Worm (Caenorhabditis elegans) whole organism, L2 larva: ENCODE measurements around the gene lron-15.

ENCODE experiments used
- C34F6.9 ChIP-seq: fragments of 150-350 bp; optimal IDR thresholded peaks from 2 replicates; lab custom pipeline; 2014; ENCODE audit warnings: missing biosample characterization, missing genetic modification characterization
- F13H6.1 ChIP-seq: sonication (generic microtip); optimal IDR thresholded peaks from 2 replicates; lab custom pipeline; 2016; ENCODE audit warnings: missing genetic modification characterization, missing compliant biosample characterization
- R02D3.7 ChIP-seq: fragments of 150-350 bp; optimal IDR thresholded peaks from 2 replicates; lab custom pipeline; 2014; ENCODE audit warnings: missing biosample characterization, missing genetic modification characterization
- Y55F3AM.14 ChIP-seq: fragments of 200-800 bp; sonication (Bioruptor generic); optimal IDR thresholded peaks from 2 replicates; lab custom pipeline; 2018; ENCODE audit warnings: mild to moderate bottlenecking, missing genetic modification characterization, missing compliant biosample characterization
- ZK546.5 ChIP-seq: sonication (generic microtip); optimal IDR thresholded peaks from 2 replicates; lab custom pipeline; 2017; ENCODE audit warnings: missing biosample characterization, missing genetic modification characterization
- aly-2 ChIP-seq: fragments of 150-350 bp; optimal IDR thresholded peaks from 2 replicates; lab custom pipeline; 2014; ENCODE audit warnings: missing biosample characterization, missing genetic modification characterization
- ama-1 ChIP-seq: fragments of 150-350 bp; optimal IDR thresholded peaks from 2 replicates; lab custom pipeline; 2018; ENCODE audit warnings: inconsistent platforms
- blmp-1 ChIP-seq: sonication (generic microtip); optimal IDR thresholded peaks from 2 replicates; lab custom pipeline; 2017; ENCODE audit warnings: missing genetic modification characterization, mild to moderate bottlenecking, missing compliant biosample characterization, antibody characterized with exemption, moderate library complexity; ENCODE audit not compliant: insufficient read depth
- ceh-16 ChIP-seq: fragments of 150-350 bp; optimal IDR thresholded peaks from 2 replicates; lab custom pipeline; 2014; ENCODE audit warnings: missing biosample characterization, missing genetic modification characterization
- ceh-82 ChIP-seq: fragments of 150-350 bp; optimal IDR thresholded peaks from 2 replicates; lab custom pipeline; 2014; ENCODE audit warnings: missing biosample characterization, missing genetic modification characterization
- crh-2 ChIP-seq: sonication (generic microtip); optimal IDR thresholded peaks from 2 replicates; lab custom pipeline; 2017; ENCODE audit warnings: missing biosample characterization, missing genetic modification characterization
- dmd-4 ChIP-seq: sonication (generic microtip); optimal IDR thresholded peaks from 2 replicates; lab custom pipeline; 2017; ENCODE audit warnings: missing biosample characterization, missing genetic modification characterization
- egl-27 ChIP-seq: sonication (generic microtip); optimal IDR thresholded peaks from 3 replicates; lab custom pipeline; 2017; ENCODE audit warnings: missing biosample characterization, missing genetic modification reagents, missing genetic modification characterization
- elt-3 ChIP-seq: sonication (generic microtip); optimal IDR thresholded peaks from 2 replicates; lab custom pipeline; 2017; ENCODE audit warnings: missing biosample characterization, missing genetic modification characterization
- fos-1 ChIP-seq: fragments of 150-350 bp; optimal IDR thresholded peaks from 2 replicates; lab custom pipeline; 2014; ENCODE audit warnings: missing biosample characterization, missing genetic modification characterization
- gmeb-1 ChIP-seq: fragments of 150-350 bp; optimal IDR thresholded peaks from 2 replicates; lab custom pipeline; 2014; ENCODE audit warnings: missing biosample characterization, missing genetic modification characterization
- lin-13 ChIP-seq: fragments of 150-350 bp; optimal IDR thresholded peaks from 2 replicates; lab custom pipeline; 2014; ENCODE audit warnings: missing biosample characterization, missing genetic modification reagents, missing genetic modification characterization
- lin-39 ChIP-seq: fragments of 150-350 bp; optimal IDR thresholded peaks from 2 replicates; lab custom pipeline; 2014; ENCODE audit warnings: missing biosample characterization, missing genetic modification reagents, missing genetic modification characterization
- lsy-2 ChIP-seq, 2 experiments: fragments of 150-350 bp in 1 of 2; sonication (generic microtip) in 1 of 2; optimal IDR thresholded peaks; 2 replicates each; lab custom pipeline; 2014 to 2017; ENCODE audit warnings: missing biosample characterization in 2 of 2, missing genetic modification characterization in 2 of 2
- mab-5 ChIP-seq: fragments of 150-350 bp; optimal IDR thresholded peaks from 2 replicates; lab custom pipeline; 2014; ENCODE audit warnings: missing biosample characterization, missing genetic modification characterization
- mbf-1 ChIP-seq: sonication (generic microtip); optimal IDR thresholded peaks from 2 replicates; lab custom pipeline; 2017; ENCODE audit warnings: missing biosample characterization, missing genetic modification characterization
- mdl-1 ChIP-seq, 2 experiments: fragments of 150-350 bp in 1 of 2; sonication (generic microtip) in 1 of 2; optimal IDR thresholded peaks; 2 replicates each; lab custom pipeline; 2017; ENCODE audit warnings: missing biosample characterization in 2 of 2, missing genetic modification characterization in 2 of 2
- nhr-11 ChIP-seq: fragments of 150-350 bp; optimal IDR thresholded peaks from 2 replicates; lab custom pipeline; 2014; ENCODE audit warnings: missing biosample characterization, missing genetic modification characterization
- nhr-129 ChIP-seq: fragments of 150-350 bp; optimal IDR thresholded peaks from 2 replicates; lab custom pipeline; 2014; ENCODE audit warnings: missing biosample characterization, missing genetic modification characterization
- nhr-21 ChIP-seq: fragments of 150-350 bp; optimal IDR thresholded peaks from 2 replicates; lab custom pipeline; 2014; ENCODE audit warnings: missing biosample characterization, missing genetic modification characterization
- nhr-23 ChIP-seq: fragments of 150-350 bp; optimal IDR thresholded peaks from 2 replicates; lab custom pipeline; 2014; ENCODE audit warnings: missing biosample characterization, missing genetic modification reagents, missing genetic modification characterization
- nhr-237 ChIP-seq: fragments of 150-350 bp; optimal IDR thresholded peaks from 2 replicates; lab custom pipeline; 2014; ENCODE audit warnings: missing biosample characterization, missing genetic modification characterization
- nhr-6 ChIP-seq: fragments of 150-350 bp; optimal IDR thresholded peaks from 2 replicates; lab custom pipeline; 2014; ENCODE audit warnings: missing biosample characterization, missing genetic modification characterization
- nhr-77 ChIP-seq: fragments of 150-350 bp; optimal IDR thresholded peaks from 2 replicates; lab custom pipeline; 2014; ENCODE audit warnings: missing biosample characterization, missing genetic modification characterization
- peb-1 ChIP-seq: fragments of 150-350 bp; optimal IDR thresholded peaks from 2 replicates; lab custom pipeline; 2014; ENCODE audit warnings: missing biosample characterization, missing genetic modification characterization
- sem-4 ChIP-seq: fragments of 150-350 bp; optimal IDR thresholded peaks from 2 replicates; lab custom pipeline; 2014; ENCODE audit warnings: missing biosample characterization, missing genetic modification reagents, missing genetic modification characterization
- skn-1 ChIP-seq: sonication (generic microtip); optimal IDR thresholded peaks from 2 replicates; lab custom pipeline; 2017; ENCODE audit warnings: missing biosample characterization, missing genetic modification characterization
- sma-3 ChIP-seq: sonication (generic microtip); optimal IDR thresholded peaks from 2 replicates; lab custom pipeline; 2016; ENCODE audit warnings: missing genetic modification reagents, missing genetic modification characterization, missing compliant biosample characterization
- sma-9 ChIP-seq, 2 experiments: fragments of 150-350 bp in 1 of 2; sonication (generic microtip) in 1 of 2; optimal IDR thresholded peaks; 2 replicates each; lab custom pipeline; 2014 to 2016; ENCODE audit warnings: missing genetic modification characterization in 2 of 2, mild to moderate bottlenecking in 1 of 2, missing biosample characterization in 1 of 2, missing compliant biosample characterization in 1 of 2, missing genetic modification reagents in 1 of 2, moderate library complexity in 1 of 2
- snpc-4 ChIP-seq: fragments of 150-350 bp; optimal IDR thresholded peaks from 2 replicates; lab custom pipeline; 2014; ENCODE audit warnings: missing biosample characterization, missing genetic modification characterization
- unc-39 ChIP-seq: fragments of 150-350 bp; optimal IDR thresholded peaks from 2 replicates; lab custom pipeline; 2014; ENCODE audit warnings: missing biosample characterization, missing genetic modification characterization
- unc-55 ChIP-seq: fragments of 150-350 bp; sonication (generic microtip); optimal IDR thresholded peaks from 3 replicates; lab custom pipeline; 2014; ENCODE audit warnings: missing biosample characterization, missing genetic modification reagents, missing genetic modification characterization
- unc-62 ChIP-seq: fragments of 150-350 bp; optimal IDR thresholded peaks from 2 replicates; lab custom pipeline; 2014; ENCODE audit warnings: missing biosample characterization, missing genetic modification reagents, missing genetic modification characterization
- zag-1 ChIP-seq: fragments of 150-350 bp; optimal IDR thresholded peaks from 2 replicates; lab custom pipeline; 2014; ENCODE audit warnings: missing biosample characterization, missing genetic modification characterization
- ztf-11 ChIP-seq: sonication (generic microtip); optimal IDR thresholded peaks from 2 replicates; lab custom pipeline; 2017; ENCODE audit warnings: missing biosample characterization, missing genetic modification characterization
- ztf-4 ChIP-seq: fragments of 150-350 bp; optimal IDR thresholded peaks from 2 replicates; lab custom pipeline; 2014; ENCODE audit warnings: missing biosample characterization, missing genetic modification characterization

Gene lron-15

ce11 chrII:6558887-6559286 is 14.2 kb upstream of the lron-15 start:
- no peak for TF ChIP-seq ztf-11 (tag; lab: Kevin White, UChicago)
- TF ChIP-seq unc-39 = no peak
- no peak for TF ChIP-seq nhr-23 (tag; lab: Kevin White, UChicago)
- TF ChIP-seq ceh-82 = no peak
- no peak for TF ChIP-seq unc-55 (GFP tag; lab: Kevin White, UChicago)
- no peak for TF ChIP-seq lsy-2 (tag; optimal IDR thresholded peaks at IDR 0.05; lab: Kevin White, UChicago)
- TF ChIP-seq blmp-1 (tag; lab: Kevin White, UChicago) = no peak
- TF ChIP-seq nhr-6 = no peak
- TF ChIP-seq fos-1 (tag; lab: Kevin White, UChicago) = no peak
- no peak for TF ChIP-seq dmd-4 (tag; lab: Kevin White, UChicago)
- no peak for TF ChIP-seq sma-3 (GFP tag; lab: Kevin White, UChicago)
- TF ChIP-seq aly-2 (tag; lab: Kevin White, UChicago) = no peak
- no peak for TF ChIP-seq elt-3 (tag; lab: Kevin White, UChicago)
- no peak for TF ChIP-seq mbf-1 (tag; lab: Kevin White, UChicago)
- no peak for TF ChIP-seq F13H6.1 (tag; lab: Kevin White, UChicago)

DNA sequence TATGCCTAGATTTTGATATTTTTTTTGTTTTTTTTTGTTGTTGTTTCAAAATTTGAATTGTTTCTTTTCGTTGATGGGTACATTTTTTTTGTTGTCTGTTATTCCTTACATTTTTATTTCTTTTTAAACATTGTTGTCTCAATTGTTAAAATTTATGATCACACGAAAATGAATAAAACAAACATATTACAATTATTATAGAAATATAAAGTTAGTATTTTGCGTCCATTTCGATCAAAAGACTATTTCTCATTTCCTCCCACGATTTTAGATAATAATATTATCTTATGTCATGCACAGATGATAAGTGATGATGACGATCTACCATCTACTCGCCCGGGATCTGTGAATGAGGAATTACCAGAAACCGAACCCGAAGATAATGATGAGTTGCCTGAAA is 10.0 kb upstream of the lron-15 start, which contains the start of gene wrn-1:
TSS of gene wrn-1 (plus strand) at position 301 of the 400 bp plus-strand sequence.
- TF ChIP-seq elt-3 (tag; lab: Kevin White, UChicago) (no peak), ceh-82 (no peak)

ce11 chrII:6535957-6536424 is 8.7 kb downstream of the lron-15 start, which contains the start of gene utp-20:
utp-20 (plus strand) TSS chrII:6536374.
- TF ChIP-seq lin-39 (tag; lab: Kevin White, UChicago) (no peak), snpc-4 (tag; lab: Kevin White, UChicago) (no peak), nhr-11 (no peak), lsy-2 (tag; optimal IDR thresholded peaks at IDR 0.05; lab: Kevin White, UChicago) (peak in 1 of 2 experiments; percentile 81), ceh-16 (no peak), sma-9 (GFP tag; optimal IDR thresholded peaks at IDR 0.05; lab: Kevin White, UChicago) (peak; percentile 30), sma-9 (tag; optimal IDR thresholded peaks at IDR 0.05; lab: Kevin White, UChicago) (no peak), ama-1 (lab: Kevin White, UChicago) (no peak), crh-2 (tag; lab: Kevin White, UChicago) (peak; percentile 44), C34F6.9 (tag; lab: Kevin White, UChicago) (peak; percentile 64), nhr-237 (no peak), zag-1 (no peak), blmp-1 (tag; lab: Kevin White, UChicago) (no peak), unc-55 (GFP tag; lab: Kevin White, UChicago) (peak; percentile 87), sma-3 (GFP tag; lab: Kevin White, UChicago) (peak; percentile 55), unc-39 (no peak), Y55F3AM.14 (no peak), elt-3 (tag; lab: Kevin White, UChicago) (no peak), R02D3.7 (no peak), ztf-11 (tag; lab: Kevin White, UChicago) (no peak), sem-4 (tag; lab: Kevin White, UChicago) (no peak), nhr-21 (tag; lab: Kevin White, UChicago) (no peak), gmeb-1 (tag; lab: Kevin White, UChicago) (peak; percentile 90), mab-5 (peak; percentile 13), nhr-77 (no peak), ZK546.5 (tag; lab: Kevin White, UChicago) (no peak), ztf-4 (tag; lab: Kevin White, UChicago) (no peak), lin-13 (peak; percentile 44), F13H6.1 (tag; lab: Kevin White, UChicago) (peak; percentile 5), peb-1 (no peak), dmd-4 (tag; lab: Kevin White, UChicago) (no peak), nhr-129 (tag; lab: Kevin White, UChicago) (peak; percentile 61)

- TF ChIP-seq egl-27 = no peak
- TF ChIP-seq skn-1 = no peak
- TF ChIP-seq peb-1 = no peak
- no peak for TF ChIP-seq mdl-1 (tag; optimal IDR thresholded peaks at IDR 0.05; lab: Kevin White, UChicago)
- TF ChIP-seq nhr-11 = no peak
- no peak for TF ChIP-seq ztf-4 (tag; lab: Kevin White, UChicago)
- no peak for TF ChIP-seq sma-9 (GFP tag; optimal IDR thresholded peaks at IDR 0.05; lab: Kevin White, UChicago)
- no peak for TF ChIP-seq sma-9 (tag; optimal IDR thresholded peaks at IDR 0.05; lab: Kevin White, UChicago)
- TF ChIP-seq sem-4 (tag; lab: Kevin White, UChicago) = no peak
- TF ChIP-seq sma-3 (GFP tag; lab: Kevin White, UChicago) = no peak
- no peak for TF ChIP-seq snpc-4 (tag; lab: Kevin White, UChicago)
- TF ChIP-seq nhr-129 (tag; lab: Kevin White, UChicago) = no peak
- no peak for TF ChIP-seq unc-62 (GFP tag; lab: Kevin White, UChicago)
- no peak for TF ChIP-seq mbf-1 (tag; lab: Kevin White, UChicago)
Observed at ce11 chrII:6531940-6532339, 12.8 kb downstream of the lron-15 start, which contains the start of gene abcx-1. abcx-1 (plus strand) TSS chrII:6532163.
